Worm (Caenorhabditis elegans): Measurements from ENCODE around the gene T19D12.6.

- TF ChIP-seq him-1 (tag; optimal IDR thresholded peaks at IDR 0.05): no peak
- TF ChIP-seq W03F9.2 (tag; optimal IDR thresholded peaks at IDR 0.05): no peak
Measured at ce11 chrII:6651719-6652118, 8.8 kb upstream of the T19D12.6 start, which contains the start of gene sra-26.

Data from whole organism, L4/young adult.